Worm (Caenorhabditis elegans) whole organism, mixed stage, embryonic: ENCODE measurements around the gene Y43F8C.5.

Source experiments
- ces-1 ChIP-seq: fragments of 150-350 bp; optimal IDR thresholded peaks from 2 replicates; lab custom pipeline; 2014; ENCODE audit warnings: missing biosample characterization, missing genetic modification reagents, missing genetic modification characterization
- elt-1 ChIP-seq: sonication (generic microtip); optimal IDR thresholded peaks from 2 replicates; lab custom pipeline; 2017; ENCODE audit warnings: missing genetic modification characterization, mild to moderate bottlenecking, missing compliant biosample characterization, antibody characterized with exemption, moderate library complexity, borderline replicate concordance; ENCODE audit not compliant: insufficient read depth
- lin-13 ChIP-seq: fragments of 150-350 bp; optimal IDR thresholded peaks from 2 replicates; lab custom pipeline; 2014; ENCODE audit warnings: missing biosample characterization, missing genetic modification characterization
- lin-32 ChIP-seq: fragments of 200-800 bp; sonication (Bioruptor generic); optimal IDR thresholded peaks from 2 replicates; lab custom pipeline; 2018; ENCODE audit warnings: mild to moderate bottlenecking, missing genetic modification characterization, missing compliant biosample characterization
- lsy-2 ChIP-seq: fragments of 150-350 bp; optimal IDR thresholded peaks from 2 replicates; lab custom pipeline; 2014; ENCODE audit warnings: missing biosample characterization, missing genetic modification characterization
- mep-1 ChIP-seq: fragments of 150-350 bp; optimal IDR thresholded peaks from 2 replicates; lab custom pipeline; 2017; ENCODE audit warnings: missing biosample characterization, missing genetic modification reagents, missing genetic modification characterization, inconsistent platforms
- mls-2 ChIP-seq: sonication (generic microtip); optimal IDR thresholded peaks from 2 replicates; lab custom pipeline; 2016; ENCODE audit warnings: mild to moderate bottlenecking, missing genetic modification characterization, moderate library complexity, missing compliant biosample characterization
- nhr-28 ChIP-seq: fragments of 150-350 bp; optimal IDR thresholded peaks from 2 replicates; lab custom pipeline; 2014; ENCODE audit warnings: missing biosample characterization, missing genetic modification characterization
- nhr-76 ChIP-seq: sonication (generic microtip); optimal IDR thresholded peaks from 2 replicates; lab custom pipeline; 2017; ENCODE audit warnings: missing biosample characterization, missing genetic modification characterization
- pha-4 ChIP-seq: fragments of 150-350 bp; optimal IDR thresholded peaks from 2 replicates; lab custom pipeline; 2018; ENCODE audit warnings: missing biosample characterization, missing genetic modification reagents, missing genetic modification characterization
- snpc-4 ChIP-seq: fragments of 150-350 bp; optimal IDR thresholded peaks from 2 replicates; lab custom pipeline; 2014; ENCODE audit warnings: missing biosample characterization, missing genetic modification characterization
- sptf-1 ChIP-seq: sonication (generic microtip); optimal IDR thresholded peaks from 2 replicates; lab custom pipeline; 2017; ENCODE audit warnings: mild to moderate bottlenecking, missing genetic modification characterization, moderate library complexity, missing compliant biosample characterization
- unc-39 ChIP-seq: fragments of 150-350 bp; optimal IDR thresholded peaks from 2 replicates; lab custom pipeline; 2014; ENCODE audit warnings: missing biosample characterization, missing genetic modification characterization
- ztf-11 ChIP-seq: fragments of 150-350 bp; optimal IDR thresholded peaks from 2 replicates; lab custom pipeline; 2014; ENCODE audit warnings: missing biosample characterization, missing genetic modification characterization

- TF ChIP-seq elt-1 (tag; lab: Kevin White, UChicago): no peak
- no peak for TF ChIP-seq nhr-76 (tag; lab: Kevin White, UChicago)
- TF ChIP-seq unc-39 (tag; lab: Kevin White, UChicago): no peak
- no peak for TF ChIP-seq sptf-1 (tag; lab: Kevin White, UChicago)
- no peak for TF ChIP-seq lin-32 (GFP tag; lab: Kevin White, UChicago)
- TF ChIP-seq pha-4 (tag; lab: Kevin White, UChicago): no peak
- TF ChIP-seq mls-2: no peak
- no peak for TF ChIP-seq ztf-11 (tag; lab: Kevin White, UChicago)
- TF ChIP-seq ces-1 (GFP tag; lab: Kevin White, UChicago): no peak
- TF ChIP-seq nhr-28 (tag; lab: Kevin White, UChicago): no peak
- no peak for TF ChIP-seq snpc-4 (tag; lab: Kevin White, UChicago)
- TF ChIP-seq lsy-2 (tag; lab: Kevin White, UChicago): no peak
- TF ChIP-seq lin-13: no peak
- TF ChIP-seq mep-1 (tag; lab: Kevin White, UChicago): no peak
Measured at ce11 chrV:19610118-19610707, 22.2 kb downstream of the Y43F8C.5 start.
